Worm (Caenorhabditis elegans) whole organism, L2 larva: ENCODE results near the gene snt-2.

Experiments used
- C34F6.9 ChIP-seq: fragments of 150-350 bp; optimal IDR thresholded peaks from 2 replicates; lab custom pipeline; 2014; ENCODE audit warnings: missing biosample characterization, missing genetic modification characterization
- ama-1 ChIP-seq: fragments of 150-350 bp; optimal IDR thresholded peaks from 2 replicates; lab custom pipeline; 2018; ENCODE audit warnings: inconsistent platforms
- ceh-16 ChIP-seq: fragments of 150-350 bp; optimal IDR thresholded peaks from 2 replicates; lab custom pipeline; 2014; ENCODE audit warnings: missing biosample characterization, missing genetic modification characterization
- elt-1 ChIP-seq: fragments of 150-350 bp; optimal IDR thresholded peaks from 2 replicates; lab custom pipeline; 2014; ENCODE audit warnings: missing biosample characterization, missing genetic modification characterization
- elt-3 ChIP-seq: sonication (generic microtip); optimal IDR thresholded peaks from 2 replicates; lab custom pipeline; 2017; ENCODE audit warnings: missing biosample characterization, missing genetic modification characterization
- nhr-11 ChIP-seq: fragments of 150-350 bp; optimal IDR thresholded peaks from 2 replicates; lab custom pipeline; 2014; ENCODE audit warnings: missing biosample characterization, missing genetic modification characterization
- snpc-4 ChIP-seq: fragments of 150-350 bp; optimal IDR thresholded peaks from 2 replicates; lab custom pipeline; 2014; ENCODE audit warnings: missing biosample characterization, missing genetic modification characterization

DNA sequence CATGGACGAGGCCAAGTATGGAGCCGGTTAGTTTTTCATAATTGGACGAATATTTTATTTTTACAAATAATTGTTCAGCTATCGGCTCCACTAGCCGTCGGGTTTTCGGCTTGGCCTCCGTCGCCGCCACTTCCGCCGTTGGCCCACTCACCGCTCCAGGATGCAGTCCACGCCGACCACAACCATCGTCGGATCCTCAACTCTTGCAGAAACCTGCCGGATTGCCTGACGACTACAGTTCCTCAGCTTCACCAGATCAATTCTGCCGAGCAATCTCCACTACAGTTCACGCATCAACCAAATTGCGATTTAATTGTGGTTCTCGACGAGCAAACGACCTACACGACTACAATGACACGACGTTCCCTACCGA, 40.9 kb upstream of the snt-2 start:
- no peak for TF ChIP-seq ama-1 (lab: Kevin White, UChicago)
- no peak for TF ChIP-seq elt-3
- no peak for TF ChIP-seq elt-1 (tag; lab: Kevin White, UChicago)
- TF ChIP-seq C34F6.9 (tag; lab: Kevin White, UChicago): no peak
- no peak for TF ChIP-seq nhr-11 (tag; lab: Kevin White, UChicago)
- no peak for TF ChIP-seq ceh-16
- no peak for TF ChIP-seq snpc-4 (tag; lab: Kevin White, UChicago)
